Worm (Caenorhabditis elegans): ENCODE measurements around the gene F52C9.3.

The F52C9.3 gene

DNA sequence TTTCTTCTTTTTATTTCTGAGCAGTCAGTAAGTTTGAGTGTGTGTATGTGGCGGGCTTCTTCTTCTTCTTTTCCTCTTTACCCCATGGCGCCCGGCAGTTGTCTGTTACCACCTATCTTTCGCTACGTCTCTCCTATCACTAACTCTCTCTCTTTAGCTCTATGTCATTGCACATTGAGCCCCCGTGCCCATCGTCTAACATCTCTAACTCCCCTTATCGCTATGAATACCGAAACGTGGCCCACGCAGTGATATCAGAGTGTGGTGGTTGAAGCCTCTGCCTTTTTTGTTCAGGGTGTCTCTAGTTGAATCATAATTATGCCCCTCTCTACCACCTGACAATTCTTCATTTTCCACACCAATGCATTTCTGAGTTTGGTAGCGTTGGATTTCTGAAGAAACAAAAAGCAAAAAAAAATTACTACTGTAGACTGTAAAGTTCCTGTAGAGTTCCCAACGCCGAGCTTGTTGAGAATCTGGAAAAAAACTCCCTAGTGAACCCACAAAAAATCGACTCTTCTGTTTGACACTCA is 12.9 kb downstream of the F52C9.3 start:
- TF ChIP-seq hlh-1 (tag; optimal IDR thresholded peaks at IDR 0.05) (peak; percentile 9), snpc-4 (tag; optimal IDR thresholded peaks at IDR 0.05) (no peak), ceh-43 (GFP tag; optimal IDR thresholded peaks at IDR 0.05) (no peak), flh-1 (GFP tag; optimal IDR thresholded peaks at IDR 0.05) (no peak), unc-120 (tag; optimal IDR thresholded peaks at IDR 0.05; ENCODE audit: poor library complexity, severe bottlenecking) (peak; percentile 20), ces-1 (GFP tag; optimal IDR thresholded peaks at IDR 0.05) (no peak), sem-2 (GFP tag; optimal IDR thresholded peaks at IDR 0.05) (no peak)

DNA sequence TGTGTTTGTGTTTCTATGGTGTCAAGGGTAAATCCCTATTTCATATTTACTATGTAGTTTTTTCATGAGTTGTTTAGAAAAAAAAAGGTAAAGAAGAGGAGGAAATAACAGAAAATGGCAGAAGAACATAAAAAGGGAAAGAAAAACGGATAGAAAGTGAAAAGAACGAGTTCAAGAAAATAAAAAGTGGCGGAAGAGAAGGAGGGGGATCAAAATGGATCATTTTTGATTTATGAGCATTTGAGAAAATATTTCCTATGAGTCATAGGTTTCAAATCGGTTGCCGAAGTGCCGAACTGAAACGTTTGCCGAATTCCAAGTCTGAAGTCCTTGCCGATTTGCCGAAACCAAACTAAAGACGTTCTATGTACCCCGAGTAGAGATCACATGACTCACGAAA is 17.1 kb downstream of the F52C9.3 start:
- TF ChIP-seq tbx-8 (GFP tag; optimal IDR thresholded peaks at IDR 0.05) (no peak), mab-5 (tag; optimal IDR thresholded peaks at IDR 0.05) (no peak), unc-62 (GFP tag; optimal IDR thresholded peaks at IDR 0.05) (no peak), nhr-237 (tag; optimal IDR thresholded peaks at IDR 0.05) (no peak), pha-4 (tag; optimal IDR thresholded peaks at IDR 0.05) (no peak), bed-3 (GFP tag; optimal IDR thresholded peaks at IDR 0.05) (no peak), cnd-1 (tag; optimal IDR thresholded peaks at IDR 0.05) (no peak), ceh-83 (GFP tag; optimal IDR thresholded peaks at IDR 0.05) (no peak), sptf-1 (tag; optimal IDR thresholded peaks at IDR 0.05) (no peak), unc-120 (tag; optimal IDR thresholded peaks at IDR 0.05; ENCODE audit: poor library complexity, severe bottlenecking) (no peak)

DNA sequence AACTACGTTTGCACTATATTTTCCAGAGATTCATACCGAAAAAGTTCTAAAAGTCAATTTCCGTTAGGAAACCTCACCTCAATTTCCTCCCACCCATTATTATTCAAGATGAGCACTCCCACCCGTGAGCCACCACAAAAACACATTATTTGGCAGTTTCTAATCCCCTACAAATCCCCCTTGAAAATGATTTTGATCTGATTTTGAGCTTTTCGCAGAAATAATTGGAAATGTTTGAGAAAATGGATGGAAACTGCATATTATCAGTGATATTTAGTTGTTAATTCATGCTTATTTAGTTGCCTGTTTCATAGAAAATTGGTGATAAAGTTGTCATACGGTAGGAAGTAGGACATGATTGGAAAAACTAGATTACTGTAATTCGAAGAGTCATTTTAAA is 18.8 kb downstream of the F52C9.3 start:
- TF ChIP-seq elt-1 (tag; optimal IDR thresholded peaks at IDR 0.05; ENCODE audit: borderline replicate concordance, insufficient read depth) (no peak), drap-1 (GFP tag; optimal IDR thresholded peaks at IDR 0.05) (no peak), pha-4 (tag; optimal IDR thresholded peaks at IDR 0.05) (no peak), M03D4.4 (tag; optimal IDR thresholded peaks at IDR 0.05) (no peak), lin-13 (tag; optimal IDR thresholded peaks at IDR 0.05) (no peak)

DNA sequence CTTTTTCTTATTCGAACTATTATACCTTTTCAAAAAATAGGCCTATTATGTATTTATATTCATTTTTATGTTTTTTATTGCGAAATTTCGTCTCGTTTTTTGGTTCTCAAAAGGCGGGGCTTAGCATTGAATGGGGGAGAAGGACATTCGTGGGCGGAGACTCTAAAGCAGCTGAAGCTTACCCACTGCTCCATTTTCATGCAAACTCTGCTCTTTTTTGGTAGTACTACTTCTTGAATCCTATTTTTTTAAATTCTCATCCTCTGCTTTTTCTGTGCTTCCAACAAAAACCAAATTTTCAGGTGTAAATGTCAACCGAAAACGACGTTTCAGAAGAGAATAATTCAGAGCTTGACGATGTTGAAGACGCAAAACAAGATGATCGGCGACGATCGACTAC is 19.7 kb downstream of the F52C9.3 start, which contains the start of gene ZK121.2:
ZK121.2 (plus strand) TSS at position 301 of the 400 bp plus-strand sequence.
- TF ChIP-seq unc-62 (GFP tag; optimal IDR thresholded peaks at IDR 0.05) (no peak), nhr-2 (tag; optimal IDR thresholded peaks at IDR 0.05) (no peak), flh-1 (GFP tag; optimal IDR thresholded peaks at IDR 0.05) (no peak), elt-1 (tag; optimal IDR thresholded peaks at IDR 0.05; ENCODE audit: borderline replicate concordance, insufficient read depth) (no peak), ceh-83 (GFP tag; optimal IDR thresholded peaks at IDR 0.05) (no peak)

DNA sequence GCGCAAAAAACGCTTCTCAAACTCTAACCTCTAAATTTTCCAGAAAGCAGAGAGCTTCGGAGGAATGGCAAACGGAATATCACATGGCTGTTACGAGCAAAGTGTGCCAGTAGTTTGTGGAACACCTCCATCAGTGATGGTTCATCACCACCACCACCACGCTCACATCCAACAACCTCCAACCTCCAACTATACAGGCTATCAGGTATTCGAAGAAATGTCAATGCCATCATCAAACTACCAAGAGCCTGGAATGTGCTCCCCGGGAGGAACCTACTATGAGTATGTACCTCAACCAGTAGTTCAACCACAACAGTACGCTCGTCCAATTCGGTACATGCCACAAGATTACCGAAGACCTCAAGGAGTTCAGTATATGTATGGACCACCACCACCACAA is 21.9 kb downstream of the F52C9.3 start:
- TF ChIP-seq ztf-11 (tag; optimal IDR thresholded peaks at IDR 0.05) (no peak), drap-1 (GFP tag; optimal IDR thresholded peaks at IDR 0.05) (no peak), elt-3 (tag; optimal IDR thresholded peaks at IDR 0.05) (no peak)

DNA sequence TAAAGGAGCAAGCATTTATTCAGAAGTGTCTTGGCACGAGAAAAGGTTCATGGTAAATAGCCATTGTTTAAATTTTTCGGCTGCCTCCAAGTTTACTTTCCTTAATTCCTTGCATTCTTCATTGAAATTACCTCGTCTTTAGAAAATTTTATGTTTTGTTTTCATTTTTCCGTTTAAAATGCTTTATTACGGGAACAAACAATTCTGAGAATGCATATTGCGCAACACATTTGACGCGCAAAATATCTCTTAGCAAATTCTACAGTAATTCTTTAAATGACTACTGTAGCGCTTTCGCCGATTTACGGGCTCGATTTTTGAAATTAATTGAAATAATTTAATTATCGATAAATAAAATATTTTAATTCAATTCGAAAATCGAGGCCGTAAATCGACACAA is 22.9 kb downstream of the F52C9.3 start:
- TF ChIP-seq ham-2 (GFP tag; optimal IDR thresholded peaks at IDR 0.05) (no peak), drap-1 (GFP tag; optimal IDR thresholded peaks at IDR 0.05) (no peak), zip-8 (tag; optimal IDR thresholded peaks at IDR 0.05) (peak; percentile 90), ceh-83 (GFP tag; optimal IDR thresholded peaks at IDR 0.05) (no peak), mls-2 (tag; optimal IDR thresholded peaks at IDR 0.05) (no peak)

DNA sequence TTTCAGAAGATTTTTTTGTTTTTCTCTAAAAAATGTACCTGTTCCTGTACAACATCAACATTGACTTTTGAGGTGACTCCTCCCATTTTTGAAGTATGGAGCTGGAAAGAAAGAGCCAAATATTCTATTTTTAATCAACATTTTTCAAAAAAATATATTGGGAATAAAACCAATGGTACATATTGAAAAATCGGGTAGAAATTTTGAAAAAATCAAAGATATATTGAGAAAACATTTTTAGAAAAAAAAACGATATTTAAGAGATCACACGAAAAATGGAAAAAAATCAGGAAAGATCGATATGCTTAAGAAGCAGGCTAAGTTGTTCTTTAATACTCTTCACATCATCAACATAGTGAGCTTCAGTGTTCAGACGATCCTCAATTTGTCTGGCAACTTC is 24.3 kb downstream of the F52C9.3 start, which contains the start of gene glrx-21:
glrx-21 (minus strand) TSS at position 101 of the 400 bp plus-strand sequence.
- TF ChIP-seq drap-1 (GFP tag; optimal IDR thresholded peaks at IDR 0.05) (no peak), ceh-83 (GFP tag; optimal IDR thresholded peaks at IDR 0.05) (no peak), zip-8 (tag; optimal IDR thresholded peaks at IDR 0.05) (no peak), nhr-76 (tag; optimal IDR thresholded peaks at IDR 0.05) (no peak), M03D4.4 (tag; optimal IDR thresholded peaks at IDR 0.05) (no peak), lin-13 (tag; optimal IDR thresholded peaks at IDR 0.05) (no peak), blmp-1 (tag; optimal IDR thresholded peaks at IDR 0.05) (no peak), tbx-8 (GFP tag; optimal IDR thresholded peaks at IDR 0.05) (no peak), mls-2 (tag; optimal IDR thresholded peaks at IDR 0.05) (no peak), snpc-4 (tag; optimal IDR thresholded peaks at IDR 0.05) (no peak), nhr-237 (tag; optimal IDR thresholded peaks at IDR 0.05) (no peak), elt-3 (tag; optimal IDR thresholded peaks at IDR 0.05) (no peak), lsy-2 (tag; optimal IDR thresholded peaks at IDR 0.05) (no peak), pha-4 (tag; optimal IDR thresholded peaks at IDR 0.05) (no peak), ztf-11 (tag; optimal IDR thresholded peaks at IDR 0.05) (no peak), unc-39 (tag; optimal IDR thresholded peaks at IDR 0.05) (no peak), ces-1 (GFP tag; optimal IDR thresholded peaks at IDR 0.05) (no peak), unc-62 (GFP tag; optimal IDR thresholded peaks at IDR 0.05) (no peak)

Data from whole organism, mixed stage, embryonic.